Worm (Caenorhabditis elegans) whole organism, mixed stage, embryonic: ENCODE results near the gene arrd-19.
A peak's percentile ranks its signal among the peaks of the same experiment; 100 is the strongest.

Experiments used
- M03D4.4 ChIP-seq: sonication (generic microtip); optimal IDR thresholded peaks from 2 replicates; lab custom pipeline; 2017; ENCODE audit warnings: mild to moderate bottlenecking, missing genetic modification characterization, missing compliant biosample characterization
- bed-3 ChIP-seq: fragments of 200-800 bp; sonication (Bioruptor generic); optimal IDR thresholded peaks from 3 replicates; lab custom pipeline; 2018; ENCODE audit warnings: mild to moderate bottlenecking, missing genetic modification characterization, moderate library complexity, missing compliant biosample characterization
- blmp-1 ChIP-seq: fragments of 150-350 bp; optimal IDR thresholded peaks from 2 replicates; lab custom pipeline; 2014; ENCODE audit warnings: missing biosample characterization, missing genetic modification characterization
- ceh-43 ChIP-seq: fragments of 200-800 bp; sonication (Bioruptor generic); optimal IDR thresholded peaks from 2 replicates; lab custom pipeline; 2018; ENCODE audit warnings: mild to moderate bottlenecking, missing genetic modification characterization, moderate library complexity, missing compliant biosample characterization
- ceh-83 ChIP-seq: fragments of 200-800 bp; sonication (Bioruptor generic); optimal IDR thresholded peaks from 2 replicates; lab custom pipeline; 2018; ENCODE audit warnings: mild to moderate bottlenecking, missing genetic modification characterization, missing compliant biosample characterization
- ces-1 ChIP-seq: fragments of 150-350 bp; optimal IDR thresholded peaks from 2 replicates; lab custom pipeline; 2014; ENCODE audit warnings: missing biosample characterization, missing genetic modification reagents, missing genetic modification characterization
- cnd-1 ChIP-seq: fragments of 200-800 bp; sonication (Bioruptor generic); optimal IDR thresholded peaks from 2 replicates; lab custom pipeline; 2018; ENCODE audit warnings: mild to moderate bottlenecking, missing genetic modification characterization, missing compliant biosample characterization
- elt-1 ChIP-seq: sonication (generic microtip); optimal IDR thresholded peaks from 2 replicates; lab custom pipeline; 2017; ENCODE audit warnings: missing genetic modification characterization, mild to moderate bottlenecking, missing compliant biosample characterization, antibody characterized with exemption, moderate library complexity, borderline replicate concordance; ENCODE audit not compliant: insufficient read depth
- elt-3 ChIP-seq: fragments of 150-350 bp; optimal IDR thresholded peaks from 2 replicates; lab custom pipeline; 2014; ENCODE audit warnings: missing biosample characterization, missing genetic modification characterization
- flh-1 ChIP-seq: fragments of 200-800 bp; sonication (Bioruptor generic); optimal IDR thresholded peaks from 2 replicates; lab custom pipeline; 2018; ENCODE audit warnings: mild to moderate bottlenecking, missing genetic modification characterization, moderate library complexity, missing compliant biosample characterization
- ham-2 ChIP-seq: fragments of 200-800 bp; sonication (Bioruptor generic); optimal IDR thresholded peaks from 2 replicates; lab custom pipeline; 2018; ENCODE audit warnings: mild to moderate bottlenecking, missing genetic modification characterization, missing compliant biosample characterization
- hlh-1 ChIP-seq: fragments of 150-350 bp; optimal IDR thresholded peaks from 2 replicates; lab custom pipeline; 2014; ENCODE audit warnings: missing biosample characterization, missing genetic modification reagents, missing genetic modification characterization
- lin-13 ChIP-seq: fragments of 150-350 bp; optimal IDR thresholded peaks from 2 replicates; lab custom pipeline; 2014; ENCODE audit warnings: missing biosample characterization, missing genetic modification characterization
- lin-32 ChIP-seq: fragments of 200-800 bp; sonication (Bioruptor generic); optimal IDR thresholded peaks from 2 replicates; lab custom pipeline; 2018; ENCODE audit warnings: mild to moderate bottlenecking, missing genetic modification characterization, missing compliant biosample characterization
- lsy-2 ChIP-seq: fragments of 150-350 bp; optimal IDR thresholded peaks from 2 replicates; lab custom pipeline; 2014; ENCODE audit warnings: missing biosample characterization, missing genetic modification characterization
- mep-1 ChIP-seq: fragments of 150-350 bp; optimal IDR thresholded peaks from 2 replicates; lab custom pipeline; 2017; ENCODE audit warnings: missing biosample characterization, missing genetic modification reagents, missing genetic modification characterization, inconsistent platforms
- mls-2 ChIP-seq: sonication (generic microtip); optimal IDR thresholded peaks from 2 replicates; lab custom pipeline; 2016; ENCODE audit warnings: mild to moderate bottlenecking, missing genetic modification characterization, moderate library complexity, missing compliant biosample characterization
- nhr-12 ChIP-seq: fragments of 150-350 bp; optimal IDR thresholded peaks from 2 replicates; lab custom pipeline; 2014; ENCODE audit warnings: missing biosample characterization, missing genetic modification characterization
- nhr-2 ChIP-seq: fragments of 150-350 bp; optimal IDR thresholded peaks from 2 replicates; lab custom pipeline; 2014; ENCODE audit warnings: missing biosample characterization, missing genetic modification characterization
- nhr-237 ChIP-seq: fragments of 150-350 bp; optimal IDR thresholded peaks from 2 replicates; lab custom pipeline; 2014; ENCODE audit warnings: missing biosample characterization, missing genetic modification characterization
- nhr-28 ChIP-seq: fragments of 150-350 bp; optimal IDR thresholded peaks from 2 replicates; lab custom pipeline; 2014; ENCODE audit warnings: missing biosample characterization, missing genetic modification characterization
- nhr-76 ChIP-seq: sonication (generic microtip); optimal IDR thresholded peaks from 2 replicates; lab custom pipeline; 2017; ENCODE audit warnings: missing biosample characterization, missing genetic modification characterization
- pha-4 ChIP-seq: fragments of 150-350 bp; optimal IDR thresholded peaks from 2 replicates; lab custom pipeline; 2018; ENCODE audit warnings: missing biosample characterization, missing genetic modification reagents, missing genetic modification characterization
- sem-2 ChIP-seq: fragments of 200-800 bp; sonication (Bioruptor generic); optimal IDR thresholded peaks from 2 replicates; lab custom pipeline; 2018; ENCODE audit warnings: mild to moderate bottlenecking, missing genetic modification characterization, missing compliant biosample characterization
- sptf-1 ChIP-seq: sonication (generic microtip); optimal IDR thresholded peaks from 2 replicates; lab custom pipeline; 2017; ENCODE audit warnings: mild to moderate bottlenecking, missing genetic modification characterization, moderate library complexity, missing compliant biosample characterization
- tbx-8 ChIP-seq: fragments of 200-800 bp; sonication (Bioruptor generic); optimal IDR thresholded peaks from 2 replicates; lab custom pipeline; 2018; ENCODE audit warnings: mild to moderate bottlenecking, missing genetic modification characterization, moderate library complexity, missing compliant biosample characterization
- unc-120 ChIP-seq: sonication (generic microtip); optimal IDR thresholded peaks from 2 replicates; lab custom pipeline; 2017; ENCODE audit warnings: missing genetic modification characterization, missing compliant biosample characterization; ENCODE audit not compliant: poor library complexity, severe bottlenecking
- unc-39 ChIP-seq: fragments of 150-350 bp; optimal IDR thresholded peaks from 2 replicates; lab custom pipeline; 2014; ENCODE audit warnings: missing biosample characterization, missing genetic modification characterization
- unc-62 ChIP-seq: fragments of 150-350 bp; optimal IDR thresholded peaks from 2 replicates; lab custom pipeline; 2014; ENCODE audit warnings: missing biosample characterization, missing genetic modification reagents, missing genetic modification characterization
- zip-8 ChIP-seq: fragments of 150-350 bp; optimal IDR thresholded peaks from 2 replicates; lab custom pipeline; 2014; ENCODE audit warnings: missing biosample characterization, missing genetic modification characterization
- ztf-11 ChIP-seq: fragments of 150-350 bp; optimal IDR thresholded peaks from 2 replicates; lab custom pipeline; 2014; ENCODE audit warnings: missing biosample characterization, missing genetic modification characterization

arrd-19 gene

ce11 chrV:3315308-3315707 is at the start of gene arrd-19:
Gene arrd-19 (minus strand): TSS chrV:3315516.
- TF ChIP-seq mep-1 (tag; lab: Kevin White, UChicago), result peak; percentile 4
- TF ChIP-seq mls-2, result no peak
- no peak for TF ChIP-seq tbx-8 (GFP tag; lab: Kevin White, UChicago)
- peak; percentile 19 for TF ChIP-seq nhr-237
- no peak for TF ChIP-seq ceh-83 (GFP tag; lab: Kevin White, UChicago)
- no peak for TF ChIP-seq nhr-76 (tag; lab: Kevin White, UChicago)
- peak; percentile 49 for TF ChIP-seq hlh-1 (tag; lab: Kevin White, UChicago)
- TF ChIP-seq, all 35 proteins: peak for 3

ce11 chrV:3362475-3362874 is 47.2 kb upstream of the arrd-19 start, which contains the start of gene C04E12.4:
Gene C04E12.4 (plus strand): TSS chrV:3362775.
- TF ChIP-seq elt-3 (tag; lab: Kevin White, UChicago), result no peak
- TF ChIP-seq lin-13 (tag; lab: Kevin White, UChicago), result no peak
- no peak for TF ChIP-seq nhr-76 (tag; lab: Kevin White, UChicago)
- TF ChIP-seq mep-1 (tag; lab: Kevin White, UChicago), result no peak
- TF ChIP-seq sem-2 (GFP tag; lab: Kevin White, UChicago), result no peak
- TF ChIP-seq unc-120 (tag; lab: Kevin White, UChicago), result no peak
- no peak for TF ChIP-seq pha-4
- TF ChIP-seq unc-39 (tag; lab: Kevin White, UChicago), result no peak
- TF ChIP-seq tbx-8 (GFP tag; lab: Kevin White, UChicago), result no peak
- TF ChIP-seq ztf-11, result no peak
- TF ChIP-seq ces-1 (GFP tag; lab: Kevin White, UChicago), result no peak
- TF ChIP-seq flh-1, result no peak
- no peak for TF ChIP-seq nhr-237
- TF ChIP-seq cnd-1 (tag; lab: Kevin White, UChicago), result no peak
- TF ChIP-seq blmp-1, result no peak
- no peak for TF ChIP-seq elt-1 (tag; lab: Kevin White, UChicago)
- no peak for TF ChIP-seq lin-32 (GFP tag; lab: Kevin White, UChicago)

- TF ChIP-seq mep-1 (tag; lab: Kevin White, UChicago) (no peak), flh-1 (no peak), ceh-83 (GFP tag; lab: Kevin White, UChicago) (no peak), ham-2 (no peak), ztf-11 (no peak), cnd-1 (tag; lab: Kevin White, UChicago) (no peak), zip-8 (tag; lab: Kevin White, UChicago) (no peak), tbx-8 (GFP tag; lab: Kevin White, UChicago) (no peak), nhr-2 (tag; lab: Kevin White, UChicago) (no peak), sem-2 (GFP tag; lab: Kevin White, UChicago) (no peak), lsy-2 (tag; lab: Kevin White, UChicago) (no peak), ces-1 (GFP tag; lab: Kevin White, UChicago) (no peak), unc-62 (GFP tag; lab: Kevin White, UChicago) (no peak), lin-13 (tag; lab: Kevin White, UChicago) (no peak), elt-3 (tag; lab: Kevin White, UChicago) (no peak), pha-4 (no peak), M03D4.4 (tag; lab: Kevin White, UChicago) (no peak), sptf-1 (tag; lab: Kevin White, UChicago) (no peak), lin-32 (GFP tag; lab: Kevin White, UChicago) (no peak), nhr-28 (tag; lab: Kevin White, UChicago) (no peak)
These were observed 46.3 kb upstream of the arrd-19 start for ce11 chrV:3361633-3362032.

- TF ChIP-seq sptf-1 (tag; lab: Kevin White, UChicago) (no peak), ceh-83 (GFP tag; lab: Kevin White, UChicago) (no peak), lin-32 (GFP tag; lab: Kevin White, UChicago) (no peak)
These were observed 43.0 kb upstream of the arrd-19 start, which contains the start of gene C04E12.5 for ce11 chrV:3358267-3358666. Gene C04E12.5 (plus strand): TSS chrV:3358567.

- no peak for TF ChIP-seq tbx-8 (GFP tag; lab: Kevin White, UChicago)
- TF ChIP-seq zip-8 (tag; lab: Kevin White, UChicago), result no peak
- TF ChIP-seq unc-39 (tag; lab: Kevin White, UChicago), result no peak
- TF ChIP-seq lsy-2 (tag; lab: Kevin White, UChicago), result no peak
- TF ChIP-seq nhr-237, result no peak
- no peak for TF ChIP-seq mep-1 (tag; lab: Kevin White, UChicago)
- TF ChIP-seq elt-1 (tag; lab: Kevin White, UChicago), result no peak
- no peak for TF ChIP-seq hlh-1 (tag; lab: Kevin White, UChicago)
- no peak for TF ChIP-seq mls-2
- no peak for TF ChIP-seq sem-2 (GFP tag; lab: Kevin White, UChicago)
- TF ChIP-seq lin-13 (tag; lab: Kevin White, UChicago), result no peak
- TF ChIP-seq ceh-43 (GFP tag; lab: Kevin White, UChicago), result no peak
- TF ChIP-seq nhr-12 (tag; lab: Kevin White, UChicago), result no peak
- no peak for TF ChIP-seq bed-3 (GFP tag; lab: Kevin White, UChicago)
These were observed 41.8 kb upstream of the arrd-19 start, which contains the start of gene scrm-3 for ce11 chrV:3357106-3357505. Gene scrm-3 (minus strand): TSS chrV:3357206.
